Worm (Caenorhabditis elegans) whole organism, early embryonic: ENCODE measurements around the gene lin-15A.

ENCODE experiments used
- B0310.2 ChIP-seq: sonication (generic microtip); optimal IDR thresholded peaks from 2 replicates; lab custom pipeline; 2016; ENCODE audit warnings: mild to moderate bottlenecking, missing genetic modification characterization, missing compliant biosample characterization
- F13C5.2 ChIP-seq: sonication (generic microtip); optimal IDR thresholded peaks from 2 replicates; lab custom pipeline; 2017; ENCODE audit warnings: mild to moderate bottlenecking, missing genetic modification characterization, inconsistent platforms, missing compliant biosample characterization
- aly-1 ChIP-seq: sonication (generic microtip); optimal IDR thresholded peaks from 2 replicates; lab custom pipeline; 2016; ENCODE audit warnings: missing genetic modification characterization, missing compliant biosample characterization
- ama-1 ChIP-seq: fragments of 150-350 bp; optimal IDR thresholded peaks from 2 replicates; lab custom pipeline; 2014
- ceh-13 ChIP-seq: fragments of 200-800 bp; sonication (Bioruptor generic); optimal IDR thresholded peaks from 2 replicates; lab custom pipeline; 2018; ENCODE audit warnings: mild to moderate bottlenecking, missing genetic modification characterization, missing compliant biosample characterization
- ceh-36 ChIP-seq: sonication (generic microtip); optimal IDR thresholded peaks from 2 replicates; lab custom pipeline; 2016; ENCODE audit warnings: missing genetic modification characterization, inconsistent platforms, missing compliant biosample characterization
- ets-7 ChIP-seq: sonication (generic microtip); optimal IDR thresholded peaks from 2 replicates; lab custom pipeline; 2016; ENCODE audit warnings: missing genotype, missing genetic modification characterization, missing compliant biosample characterization
- flt-1 ChIP-seq: fragments of 200-800 bp; sonication (Bioruptor generic); IDR thresholded peaks from 2 replicates; pipeline ENCODE4 v1.3.6; 2022; ENCODE audit warnings: missing genetic modification characterization, missing compliant biosample characterization
- hmbx-1 ChIP-seq: sonication (generic microtip); optimal IDR thresholded peaks from 2 replicates; lab custom pipeline; 2016; ENCODE audit warnings: mild to moderate bottlenecking, missing genetic modification characterization, missing compliant biosample characterization
- hmg-4 ChIP-seq: fragments of 200-800 bp; sonication (Bioruptor generic); optimal IDR thresholded peaks from 2 replicates; lab custom pipeline; 2018; ENCODE audit warnings: mild to moderate bottlenecking, missing genetic modification characterization, missing compliant biosample characterization
- hnd-1 ChIP-seq: sonication (generic microtip); optimal IDR thresholded peaks from 2 replicates; lab custom pipeline; 2016; ENCODE audit warnings: missing genetic modification characterization, missing compliant biosample characterization
- pes-1 ChIP-seq: fragments of 200-800 bp; sonication (Bioruptor generic); IDR thresholded peaks from 2 replicates; pipeline ENCODE4 v1.3.6; 2022; ENCODE audit warnings: missing genetic modification reagents, missing genetic modification characterization, missing compliant biosample characterization
- scrt-1 ChIP-seq: fragments of 200-800 bp; sonication (Bioruptor generic); IDR thresholded peaks from 2 replicates; pipeline ENCODE4 v1.3.6; 2022; ENCODE audit warnings: missing genetic modification characterization, missing compliant biosample characterization
- sea-1 ChIP-seq: fragments of 200-800 bp; sonication (Bioruptor generic); conservative IDR thresholded peaks from 2 replicates; pipeline ENCODE4 v1.3.6; 2022; ENCODE audit warnings: missing genetic modification characterization, missing compliant biosample characterization
- tbx-11 ChIP-seq: fragments of 200-800 bp; sonication (Bioruptor generic); IDR thresholded peaks from 2 replicates; pipeline ENCODE4 v1.3.6; 2022; ENCODE audit warnings: missing genetic modification characterization, missing compliant biosample characterization
- tbx-37 ChIP-seq: fragments of 200-800 bp; sonication (Bioruptor generic); conservative IDR thresholded peaks from 2 replicates; pipeline ENCODE4 v1.3.6; 2022; ENCODE audit warnings: missing genetic modification reagents, missing genetic modification characterization, missing compliant biosample characterization
- tra-4 ChIP-seq: sonication (generic microtip); optimal IDR thresholded peaks from 2 replicates; lab custom pipeline; 2017; ENCODE audit warnings: missing genetic modification characterization, missing compliant biosample characterization

Gene lin-15A

DNA sequence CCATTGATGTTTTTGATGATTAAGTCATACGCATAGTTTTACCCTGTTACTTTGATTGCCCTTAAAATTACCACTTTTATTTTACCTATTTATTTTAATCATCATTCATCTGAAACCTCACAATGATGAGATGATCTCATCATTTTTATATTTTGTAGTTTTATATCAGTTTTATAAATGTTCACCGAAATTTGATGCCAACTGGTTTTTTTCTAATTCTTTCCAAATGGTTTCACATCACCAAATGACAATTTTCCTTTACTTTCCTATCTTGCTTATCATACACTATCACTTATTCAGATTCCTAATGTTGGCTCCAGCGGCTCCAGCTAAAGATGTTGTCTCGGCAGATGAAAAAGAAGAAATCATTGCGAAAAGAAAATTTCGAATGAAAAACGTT lies at the start of gene lin-15A:
Gene lin-15A, plus strand, starts transcription at position 301 of the 400 bp plus-strand sequence.
- TF ChIP-seq hmg-4 (GFP tag; lab: Kevin White, UChicago) = no peak
- no peak for TF ChIP-seq F13C5.2 (tag; lab: Kevin White, UChicago)
- TF ChIP-seq ets-7 (tag; lab: Kevin White, UChicago) = no peak
- TF ChIP-seq hmbx-1 (tag; lab: Kevin White, UChicago) = no peak
- no peak for TF ChIP-seq sea-1 (GFP tag; lab: Robert Waterston, UW)
- TF ChIP-seq scrt-1 (GFP tag; lab: Robert Waterston, UW) = no peak
- TF ChIP-seq B0310.2 = no peak

DNA sequence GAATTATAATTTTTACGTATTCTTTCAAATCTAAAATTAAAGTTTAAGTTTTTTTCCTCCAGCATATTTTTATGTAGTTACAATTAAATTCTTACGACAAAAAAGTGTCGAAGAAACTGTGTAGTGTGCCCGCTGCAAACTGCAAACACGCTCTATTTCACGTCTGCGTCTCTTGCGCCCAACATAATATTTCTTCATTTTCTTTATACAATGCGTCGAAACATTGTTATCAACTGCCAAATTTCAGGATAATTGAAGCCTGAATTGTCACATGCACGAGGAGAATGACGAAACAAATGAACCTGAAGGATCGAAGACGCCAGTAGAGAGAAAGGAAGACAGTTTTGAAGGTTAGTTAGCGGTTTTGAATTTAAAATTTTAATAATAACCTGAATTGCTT lies 42.5 kb upstream of the lin-15A start, which contains the start of gene C03H12.1:
Gene C03H12.1, plus strand, starts transcription at position 206 of the 400 bp plus-strand sequence.
- TF ChIP-seq B0310.2 = no peak
- no peak for TF ChIP-seq ceh-13
- no peak for TF ChIP-seq tra-4 (tag; lab: Kevin White, UChicago)
- TF ChIP-seq sea-1 (GFP tag; lab: Robert Waterston, UW) = no peak
- no peak for TF ChIP-seq scrt-1 (GFP tag; lab: Robert Waterston, UW)
- no peak for TF ChIP-seq ets-7 (tag; lab: Kevin White, UChicago)
- TF ChIP-seq pes-1 (GFP tag; lab: Robert Waterston, UW) = no peak
- no peak for TF ChIP-seq tbx-37 (GFP tag; lab: Robert Waterston, UW)
- no peak for TF ChIP-seq hmbx-1 (tag; lab: Kevin White, UChicago)
- no peak for TF ChIP-seq hnd-1 (tag; lab: Kevin White, UChicago)

DNA sequence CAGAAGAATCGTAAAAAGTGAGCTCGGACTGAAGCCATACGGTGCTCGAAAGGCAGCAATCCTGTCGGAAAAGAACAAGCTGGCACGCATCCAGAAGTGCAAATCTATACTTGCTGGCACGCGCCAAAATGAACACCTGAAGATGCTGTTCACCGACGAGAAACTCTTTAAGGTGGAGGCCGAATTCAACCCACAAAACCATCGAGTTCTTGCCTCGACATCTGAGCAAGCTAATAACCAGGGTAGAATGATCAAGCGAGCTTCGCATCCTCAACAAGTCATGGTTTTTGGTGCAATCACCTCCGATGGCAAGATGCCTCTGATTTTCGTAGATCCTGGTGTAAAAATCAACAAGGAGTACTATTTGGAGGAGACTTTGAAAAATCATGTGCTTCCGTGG lies 38.3 kb upstream of the lin-15A start:
- TF ChIP-seq aly-1 (tag; lab: Kevin White, UChicago) = no peak
- no peak for TF ChIP-seq tbx-11 (GFP tag; lab: Robert Waterston, UW)
- TF ChIP-seq ceh-36 (tag; lab: Kevin White, UChicago) = no peak
- TF ChIP-seq hmbx-1 (tag; lab: Kevin White, UChicago) = no peak
- no peak for TF ChIP-seq scrt-1 (GFP tag; lab: Robert Waterston, UW)
- no peak for TF ChIP-seq ama-1
- no peak for TF ChIP-seq ceh-13

DNA sequence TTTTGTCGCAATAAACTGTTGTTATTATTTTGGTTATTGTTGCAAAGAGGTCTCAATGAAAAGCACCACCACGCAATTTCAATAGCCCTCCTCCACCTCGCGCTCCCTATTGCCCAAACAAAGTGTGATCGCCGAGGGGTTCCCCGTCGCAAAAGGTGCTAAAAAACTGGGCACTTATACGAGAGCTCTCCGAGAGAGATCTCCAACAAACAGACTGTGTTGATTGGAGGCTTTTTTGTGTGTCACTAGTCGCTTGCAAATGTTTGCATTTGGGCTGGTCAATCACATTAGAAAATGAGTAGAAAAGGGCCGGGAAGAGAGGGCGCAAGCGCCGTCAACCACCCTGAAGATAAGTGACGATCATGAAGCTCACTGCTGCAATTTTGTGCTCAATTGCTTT lies 35.4 kb upstream of the lin-15A start, which contains the start of gene ZK662.2:
Gene ZK662.2, plus strand, starts transcription at position 301 of the 400 bp plus-strand sequence.
- TF ChIP-seq F13C5.2 (tag; lab: Kevin White, UChicago) (no peak), hmbx-1 (tag; lab: Kevin White, UChicago) (no peak), tbx-11 (GFP tag; lab: Robert Waterston, UW) (no peak), pes-1 (GFP tag; lab: Robert Waterston, UW) (no peak), ama-1 (no peak), hnd-1 (tag; lab: Kevin White, UChicago) (no peak), scrt-1 (GFP tag; lab: Robert Waterston, UW) (no peak), B0310.2 (no peak), tra-4 (tag; lab: Kevin White, UChicago) (no peak), tbx-37 (GFP tag; lab: Robert Waterston, UW) (no peak), aly-1 (tag; lab: Kevin White, UChicago) (no peak), hmg-4 (GFP tag; lab: Kevin White, UChicago) (no peak), ceh-13 (no peak), ets-7 (tag; lab: Kevin White, UChicago) (no peak), sea-1 (GFP tag; lab: Robert Waterston, UW) (no peak), flt-1 (GFP tag; lab: Robert Waterston, UW) (no peak), ceh-36 (tag; lab: Kevin White, UChicago) (no peak)

DNA sequence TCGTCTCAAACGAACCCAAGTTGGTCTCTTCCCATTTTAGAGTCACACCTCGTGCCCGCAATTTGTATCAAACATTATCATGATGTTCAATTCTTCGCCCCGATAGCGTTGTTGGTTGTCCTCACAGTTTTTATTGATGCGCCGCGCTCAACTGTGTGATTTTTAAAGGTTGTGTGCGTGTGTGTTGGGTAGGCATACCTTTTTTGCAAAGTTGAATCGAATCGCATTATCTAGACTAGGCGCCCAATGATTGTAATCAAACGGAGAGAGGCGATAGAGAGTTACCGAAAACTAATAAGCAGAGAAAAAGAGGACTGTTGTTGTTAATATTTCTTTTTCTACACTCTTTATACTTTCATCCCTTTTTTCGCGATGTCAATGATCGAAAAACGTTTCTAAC lies 31.5 kb upstream of the lin-15A start:
- TF ChIP-seq B0310.2 = no peak
- no peak for TF ChIP-seq hnd-1 (tag; lab: Kevin White, UChicago)
- no peak for TF ChIP-seq tbx-37 (GFP tag; lab: Robert Waterston, UW)
- TF ChIP-seq hmbx-1 (tag; lab: Kevin White, UChicago) = no peak
- no peak for TF ChIP-seq scrt-1 (GFP tag; lab: Robert Waterston, UW)
- no peak for TF ChIP-seq flt-1 (GFP tag; lab: Robert Waterston, UW)
- TF ChIP-seq sea-1 (GFP tag; lab: Robert Waterston, UW) = no peak
- no peak for TF ChIP-seq ceh-36 (tag; lab: Kevin White, UChicago)
- TF ChIP-seq ama-1 = no peak
- TF ChIP-seq ets-7 (tag; lab: Kevin White, UChicago) = no peak
- TF ChIP-seq hmg-4 (GFP tag; lab: Kevin White, UChicago) = no peak
- TF ChIP-seq aly-1 (tag; lab: Kevin White, UChicago) = no peak
- TF ChIP-seq tra-4 (tag; lab: Kevin White, UChicago) = no peak
- no peak for TF ChIP-seq F13C5.2 (tag; lab: Kevin White, UChicago)

DNA sequence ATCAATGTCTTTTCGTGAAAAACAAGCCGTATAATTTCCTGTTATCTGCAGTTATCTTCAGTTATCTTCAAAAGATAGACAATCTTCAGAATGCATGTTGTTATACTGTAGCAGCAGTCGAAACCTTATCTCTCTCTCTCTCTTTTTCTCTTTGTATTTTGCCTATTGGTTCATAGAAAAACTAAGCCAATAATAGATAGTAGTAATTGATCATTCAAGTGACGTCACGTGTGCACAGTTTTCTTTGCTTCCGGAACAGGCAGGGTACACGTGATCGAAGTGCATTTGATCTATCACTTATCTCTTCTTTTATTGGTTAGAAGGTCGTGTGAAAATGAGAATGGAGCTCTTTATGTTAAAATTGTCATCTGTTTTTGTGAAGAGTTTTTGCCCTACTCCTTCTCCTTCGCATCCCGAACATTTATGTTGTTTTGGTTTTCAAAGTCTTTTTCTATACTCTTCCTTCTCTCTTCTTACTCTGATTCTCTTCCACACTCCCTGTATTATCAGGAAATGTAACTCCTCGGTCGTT lies 27.1 kb upstream of the lin-15A start:
- TF ChIP-seq ets-7 (tag; lab: Kevin White, UChicago) (no peak), ama-1 (no peak), aly-1 (tag; lab: Kevin White, UChicago) (no peak), pes-1 (GFP tag; lab: Robert Waterston, UW) (no peak), flt-1 (GFP tag; lab: Robert Waterston, UW) (no peak), hnd-1 (tag; lab: Kevin White, UChicago) (no peak), hmg-4 (GFP tag; lab: Kevin White, UChicago) (no peak), B0310.2 (no peak), scrt-1 (GFP tag; lab: Robert Waterston, UW) (no peak), ceh-36 (tag; lab: Kevin White, UChicago) (no peak), F13C5.2 (tag; lab: Kevin White, UChicago) (no peak), tra-4 (tag; lab: Kevin White, UChicago) (no peak), sea-1 (GFP tag; lab: Robert Waterston, UW) (no peak), tbx-11 (GFP tag; lab: Robert Waterston, UW) (no peak)

DNA sequence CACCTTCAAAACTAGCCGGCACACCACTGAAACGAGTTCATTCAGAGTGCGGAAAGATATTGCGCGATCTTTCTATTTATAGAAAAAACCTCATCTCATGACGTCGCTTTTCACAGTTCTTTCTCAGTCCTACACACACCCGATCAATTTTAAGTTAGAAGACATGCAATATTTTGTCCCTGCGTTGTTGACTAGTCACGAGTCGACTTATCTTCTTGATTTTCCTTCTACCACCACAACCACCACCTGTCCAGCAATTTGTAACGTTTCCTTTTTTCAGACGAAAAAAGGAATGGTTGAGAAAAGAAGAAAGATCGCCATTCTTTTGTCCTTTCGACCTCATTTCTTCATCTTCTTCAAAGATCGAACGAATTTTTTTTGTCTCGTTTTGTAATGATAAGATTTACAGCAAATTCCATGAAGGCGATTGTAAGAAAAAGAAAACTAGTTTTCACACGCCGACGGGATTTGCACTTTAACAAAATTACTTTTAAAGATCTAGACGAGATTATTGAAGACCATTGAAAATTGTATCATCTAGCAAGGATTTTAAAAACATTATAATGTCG lies 25.6 kb upstream of the lin-15A start:
- TF ChIP-seq scrt-1 (GFP tag; lab: Robert Waterston, UW) (no peak), tbx-37 (GFP tag; lab: Robert Waterston, UW) (no peak), ama-1 (no peak), hnd-1 (tag; lab: Kevin White, UChicago) (no peak), tra-4 (tag; lab: Kevin White, UChicago) (no peak), ets-7 (tag; lab: Kevin White, UChicago) (no peak), pes-1 (GFP tag; lab: Robert Waterston, UW) (no peak)
